Fruit fly (Drosophila melanogaster): ENCODE results near the gene Spindly.

- TF ChIP-seq CTCF (optimal IDR thresholded peaks at IDR 0.05) (no peak), CG8478 (optimal IDR thresholded peaks at IDR 0.05) (no peak)
Observed at dm6 chr2L:3485506-3485905, 44.6 kb downstream of the Spindly start.

All from S2 (cell line).